Fruit fly (Drosophila melanogaster) S2 (cell line): ENCODE data around the gene Syx7.

Source experiments
- CG8478 ChIP-seq: fragments of >200 bp; optimal IDR thresholded peaks from 2 replicates; lab custom pipeline; 2018
- CTCF ChIP-seq, 2 experiments: fragments of >200 bp; optimal IDR thresholded peaks; 2 replicates each; lab custom pipeline; 2018

- TF ChIP-seq CTCF (optimal IDR thresholded peaks at IDR 0.05; lab: Kevin White, UChicago) = no peak
- TF ChIP-seq CG8478 = no peak
These were observed 26.3 kb downstream of the Syx7 start for dm6 chr3L:21471895-21472294.
